Fruit fly (Drosophila melanogaster): Measurements from ENCODE around the gene CG31106.

Gene CG31106

dm6 chr3R:25265589-25266201 lies 49.6 kb downstream of the CG31106 start, which contains the start of the genes GlnRS and RIOK2 (continued):
- TF ChIP-seq BEAF-32 (GFP tag; optimal IDR thresholded peaks at IDR 0.05) (peak; percentile 97), Ets65A (GFP tag) (no peak), oc (tag; optimal IDR thresholded peaks at IDR 0.05) (no peak), Gug (GFP tag; IDR thresholded peaks at IDR 0.05) (no peak), CG7963 (GFP tag; IDR thresholded peaks at IDR 0.05; ENCODE audit: partially characterized antibody) (peak; percentile 93), chif (GFP tag; optimal IDR thresholded peaks at IDR 0.05) (no peak), en (GFP tag; optimal IDR thresholded peaks at IDR 0.05) (no peak), CG8290 (GFP tag; optimal IDR thresholded peaks at IDR 0.05) (no peak), CG8290 (tag; optimal IDR thresholded peaks at IDR 0.05) (no peak), Hr78 (GFP tag; optimal IDR thresholded peaks at IDR 0.05) (peak in 1 of 2 experiments; percentile 41), CG7745 (tag; optimal IDR thresholded peaks at IDR 0.05) (no peak), CG17802 (tag; optimal IDR thresholded peaks at IDR 0.05) (peak; percentile 92), chn (GFP tag; optimal IDR thresholded peaks at IDR 0.05) (no peak), ham (GFP tag; IDR thresholded peaks at IDR 0.05) (no peak), sima (GFP tag; optimal IDR thresholded peaks at IDR 0.05) (no peak), Ets97D (GFP tag; optimal IDR thresholded peaks at IDR 0.05) (peak; percentile 85), B-H2 (GFP tag; optimal IDR thresholded peaks at IDR 0.05) (peak; percentile 53), Eip74EF (GFP tag; optimal IDR thresholded peaks at IDR 0.05) (peak in 1 of 2 experiments; percentile 59), Fer3 (tag; optimal IDR thresholded peaks at IDR 0.05) (no peak), D (optimal IDR thresholded peaks at IDR 0.05) (peak; percentile 24), D (GFP tag; optimal IDR thresholded peaks at IDR 0.05) (no peak), Gsc (GFP tag; IDR thresholded peaks at IDR 0.05) (no peak), Dll (GFP tag; IDR thresholded peaks at IDR 0.05; ENCODE audit: partially characterized antibody) (peak; percentile 95), Ada2b (GFP tag; IDR thresholded peaks at IDR 0.05) (no peak), CG14667 (GFP tag; IDR thresholded peaks at IDR 0.05) (no peak), Oaz (GFP tag; IDR thresholded peaks at IDR 0.05) (no peak), HLH4C (GFP tag; IDR thresholded peaks at IDR 0.05; ENCODE audit: partially characterized antibody) (peak; percentile 92), CG13123 (GFP tag; optimal IDR thresholded peaks at IDR 0.05) (no peak), Awh (GFP tag; IDR thresholded peaks at IDR 0.05) (no peak), CG9797 (GFP tag; optimal IDR thresholded peaks at IDR 0.05) (peak; percentile 94), bowl (GFP tag; IDR thresholded peaks at IDR 0.05) (no peak), Mad (GFP tag; optimal IDR thresholded peaks at IDR 0.05) (no peak), CG6683 (GFP tag; optimal IDR thresholded peaks at IDR 0.05) (no peak), CG3163 (GFP tag; optimal IDR thresholded peaks at IDR 0.05) (no peak), nerfin-2 (GFP tag; IDR thresholded peaks at IDR 0.05; ENCODE audit: partially characterized antibody) (peak; percentile 75; the same call in 1 of the 2 replicates), sna (GFP tag; IDR thresholded peaks at IDR 0.05; ENCODE audit: partially characterized antibody) (peak; percentile 93), hkb (optimal IDR thresholded peaks at IDR 0.05) (no peak), hkb (GFP tag; IDR thresholded peaks at IDR 0.05) (no peak), cad (GFP tag; optimal IDR thresholded peaks at IDR 0.05) (no peak), CG15514 (GFP tag; optimal IDR thresholded peaks at IDR 0.05) (peak; percentile 83), tin (GFP tag; optimal IDR thresholded peaks at IDR 0.05) (no peak), odd (GFP tag; optimal IDR thresholded peaks at IDR 0.05) (no peak), CG33213 (GFP tag; optimal IDR thresholded peaks at IDR 0.05) (peak; percentile 54), B-H1 (GFP tag; IDR thresholded peaks at IDR 0.05) (no peak), lmd (GFP tag; IDR thresholded peaks at IDR 0.05) (no peak), CG13624 (GFP tag; optimal IDR thresholded peaks at IDR 0.05) (peak; percentile 75), Myb (GFP tag; optimal IDR thresholded peaks at IDR 0.05) (peak; percentile 60), CG16813 (GFP tag; IDR thresholded peaks at IDR 0.05; ENCODE audit: partially characterized antibody) (peak; percentile 94), CG5953 (GFP tag; IDR thresholded peaks at IDR 0.05) (no peak), BtbVII (GFP tag; optimal IDR thresholded peaks at IDR 0.05) (no peak), ap (GFP tag; IDR thresholded peaks at IDR 0.05) (no peak)

Measured in whole organism, embryonic.